Fruit fly (Drosophila melanogaster) whole organism, wandering third instar larva: Measurements from ENCODE around the gene CG7272.

Experiments
- Abd-B ChIP-seq: fragments of >200 bp; optimal IDR thresholded peaks from 2 replicates; lab custom pipeline; 2017; ENCODE audit warnings: missing biosample characterization, missing genetic modification characterization
- CrebA ChIP-seq: fragments of 200-800 bp; sonication (Bioruptor generic); optimal IDR thresholded peaks from 2 replicates; lab custom pipeline; 2016; ENCODE audit warnings: missing biosample characterization, mild to moderate bottlenecking, missing genetic modification characterization, borderline replicate concordance
- Dfd ChIP-seq: fragments of >200 bp; optimal IDR thresholded peaks from 2 replicates; lab custom pipeline; 2017; ENCODE audit warnings: missing biosample characterization, missing genetic modification characterization
- Dif ChIP-seq: fragments of 200-275, 200-300 bp; sonication (Bioruptor generic); optimal IDR thresholded peaks from 2 replicates; lab custom pipeline; 2018; ENCODE audit warnings: missing biosample characterization, missing genetic modification characterization; ENCODE audit not compliant: partially characterized antibody
- HLH106 ChIP-seq: fragments of 200-800 bp; optimal IDR thresholded peaks from 3 replicates; lab custom pipeline; 2019; ENCODE audit warnings: missing biosample characterization, mild to moderate bottlenecking, missing genetic modification characterization, moderate library complexity
- Hnf4 ChIP-seq: fragments of 200-800 bp; sonication (Bioruptor generic); optimal IDR thresholded peaks from 2 replicates; lab custom pipeline; 2016; ENCODE audit warnings: missing biosample characterization, mild to moderate bottlenecking, missing genetic modification characterization
- Jra ChIP-seq: sonication (Bioruptor generic); optimal IDR thresholded peaks from 2 replicates; lab custom pipeline; 2016; ENCODE audit warnings: missing biosample characterization, missing genetic modification characterization
- Mio ChIP-seq: sonication (Bioruptor generic); optimal IDR thresholded peaks from 2 replicates; lab custom pipeline; 2016; ENCODE audit warnings: missing biosample characterization, missing genetic modification characterization
- Myc ChIP-seq: fragments of >200 bp; optimal IDR thresholded peaks from 2 replicates; lab custom pipeline; 2017
- N ChIP-seq: fragments of >200 bp; optimal IDR thresholded peaks from 2 replicates; lab custom pipeline; 2018; ENCODE audit warnings: missing biosample characterization, missing external identifiers, missing genetic modification characterization
- OdsH ChIP-seq: fragments of 200-800 bp; sonication (Bioruptor generic); optimal IDR thresholded peaks from 2 replicates; lab custom pipeline; 2016; ENCODE audit warnings: missing biosample characterization, mild to moderate bottlenecking, missing genetic modification characterization
- Rel ChIP-seq, 2 experiments: fragments of 200-800 bp; sonication (Bioruptor generic) in 1 of 2; optimal IDR thresholded peaks; 2 replicates in 1 of 2; 3 replicates in 1 of 2; lab custom pipeline; 2016 to 2019; ENCODE audit warnings: mild to moderate bottlenecking in 2 of 2, missing biosample characterization in 2 of 2, missing genetic modification characterization in 2 of 2, moderate library complexity in 1 of 2
- Sp1 ChIP-seq: fragments of 200-800 bp; sonication (Bioruptor generic); optimal IDR thresholded peaks from 3 replicates; lab custom pipeline; 2019; ENCODE audit warnings: missing biosample characterization, mild to moderate bottlenecking, missing genetic modification characterization, moderate library complexity
- br ChIP-seq: fragments of 200-800 bp; sonication (Bioruptor generic); optimal IDR thresholded peaks from 2 replicates; lab custom pipeline; 2016; ENCODE audit warnings: missing biosample characterization, missing genetic modification characterization
- brk ChIP-seq: fragments of 200-800 bp; sonication (Bioruptor generic); optimal IDR thresholded peaks from 2 replicates; lab custom pipeline; 2016; ENCODE audit warnings: missing biosample characterization, mild to moderate bottlenecking, missing genetic modification characterization
- dl ChIP-seq, 2 experiments: fragments of 175-275, 200-275 bp in 1 of 2; fragments of 200-275 bp in 1 of 2; sonication (Bioruptor generic); optimal IDR thresholded peaks; lab custom pipeline; 2018; ENCODE audit warnings: mild to moderate bottlenecking in 2 of 2, missing biosample characterization in 2 of 2, missing genetic modification characterization in 2 of 2, moderate library complexity in 2 of 2; ENCODE audit not compliant: partially characterized antibody in 2 of 2, insufficient read depth in 1 of 2
- dmrt93B ChIP-seq: fragments of 200-800 bp; sonication (Bioruptor generic); optimal IDR thresholded peaks from 2 replicates; lab custom pipeline; 2018; ENCODE audit warnings: missing biosample characterization, mild to moderate bottlenecking, missing genetic modification characterization
- dsf ChIP-seq: sonication (Bioruptor generic); optimal IDR thresholded peaks from 2 replicates; lab custom pipeline; 2016; ENCODE audit warnings: missing biosample characterization, missing genetic modification characterization, borderline replicate concordance
- ey ChIP-seq: fragments of 200-800 bp; sonication (Bioruptor generic); optimal IDR thresholded peaks from 2 replicates; lab custom pipeline; 2016; ENCODE audit warnings: missing biosample characterization, missing genetic modification characterization
- fru ChIP-seq: fragments of 200-800 bp; sonication (Bioruptor generic); optimal IDR thresholded peaks from 3 replicates; lab custom pipeline; 2016; ENCODE audit warnings: missing biosample characterization, mild to moderate bottlenecking, missing genetic modification characterization
- jim ChIP-seq: fragments of 175-275, 200-325 bp; sonication (Bioruptor generic); optimal IDR thresholded peaks from 2 replicates; lab custom pipeline; 2016; ENCODE audit warnings: missing biosample characterization, mild to moderate bottlenecking, missing genetic modification characterization
- lola ChIP-seq: fragments of >200 bp; optimal IDR thresholded peaks from 2 replicates; lab custom pipeline; 2017; ENCODE audit warnings: missing biosample characterization, missing genetic modification characterization
- pan ChIP-seq: fragments of >200 bp; optimal IDR thresholded peaks from 2 replicates; lab custom pipeline; 2017
- psq ChIP-seq: fragments of 200-800 bp; sonication (Bioruptor generic); optimal IDR thresholded peaks from 3 replicates; lab custom pipeline; 2017; ENCODE audit warnings: missing biosample characterization, mild to moderate bottlenecking, missing genetic modification characterization, moderate library complexity
- rgr ChIP-seq: fragments of 200-800 bp; sonication (Bioruptor generic); optimal IDR thresholded peaks from 3 replicates; lab custom pipeline; 2016; ENCODE audit warnings: missing biosample characterization, mild to moderate bottlenecking, missing genetic modification characterization
- sage ChIP-seq: fragments of 200-800 bp; sonication (Bioruptor generic); optimal IDR thresholded peaks from 2 replicates; lab custom pipeline; 2016; ENCODE audit warnings: missing biosample characterization, mild to moderate bottlenecking, missing genetic modification characterization
- sv ChIP-seq: fragments of 200-800 bp; sonication (Bioruptor generic); optimal IDR thresholded peaks from 3 replicates; lab custom pipeline; 2016; ENCODE audit warnings: missing biosample characterization, missing genetic modification characterization
- tai ChIP-seq: sonication (Bioruptor generic); optimal IDR thresholded peaks from 2 replicates; lab custom pipeline; 2016; ENCODE audit warnings: missing biosample characterization, missing genetic modification characterization
- usp ChIP-seq: fragments of >200 bp; optimal IDR thresholded peaks from 2 replicates; lab custom pipeline; 2017; ENCODE audit warnings: missing biosample characterization, missing genetic modification characterization

CG7272 gene

DNA sequence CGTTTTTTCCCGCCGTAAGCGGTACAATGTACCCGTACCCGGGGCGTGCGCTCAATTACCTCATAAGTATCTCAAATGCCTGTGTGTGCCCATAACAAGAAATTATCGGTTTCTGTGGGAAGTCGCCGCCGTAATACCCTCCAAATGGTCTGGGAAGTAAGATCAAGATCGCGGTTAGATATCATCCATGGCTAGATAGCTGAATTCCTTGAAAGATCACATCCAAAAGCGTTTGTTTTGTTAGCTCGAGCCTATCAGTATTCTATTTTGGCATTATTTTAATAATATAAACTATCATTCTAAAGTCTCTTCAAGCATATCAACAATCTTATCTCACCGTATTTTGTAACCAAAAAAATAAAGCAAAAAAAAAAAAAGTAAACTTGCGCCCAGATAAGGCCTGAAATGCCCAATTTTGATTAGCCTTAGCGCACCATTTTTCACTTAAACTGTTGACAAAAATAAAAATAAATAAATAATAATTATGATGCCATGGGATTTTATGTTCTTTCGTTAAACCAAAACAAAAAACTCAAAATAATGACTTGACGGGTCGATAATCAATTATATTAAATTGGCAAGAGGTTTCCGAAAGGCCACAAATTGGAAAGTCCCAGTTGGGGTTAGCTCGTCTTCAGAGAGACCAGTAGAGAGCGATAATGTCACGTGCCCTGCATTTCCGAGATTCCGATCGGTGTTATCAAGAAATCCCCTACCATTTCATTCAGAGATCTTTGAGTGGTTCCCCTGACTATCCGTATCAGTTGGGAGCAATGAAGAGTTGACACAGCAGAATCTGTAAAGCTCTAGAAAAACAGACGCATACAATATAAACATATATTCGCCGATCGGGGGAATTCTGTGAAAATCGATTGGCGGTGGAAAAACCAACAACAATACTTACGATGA, 38.1 kb downstream of the CG7272 start:
- TF ChIP-seq pan: no peak
- no peak for TF ChIP-seq Rel (GFP tag; optimal IDR thresholded peaks at IDR 0.05; lab: Kevin White, UChicago)
- peak; percentile 95 for TF ChIP-seq Rel (tag; optimal IDR thresholded peaks at IDR 0.05; lab: Kevin White, UChicago)
- TF ChIP-seq fru (GFP tag; lab: Kevin White, UChicago): no peak
- TF ChIP-seq Jra (GFP tag; lab: Kevin White, UChicago): no peak
- TF ChIP-seq HLH106 (tag; lab: Kevin White, UChicago): no peak
- no peak for TF ChIP-seq CrebA (GFP tag; lab: Kevin White, UChicago)
- no peak for TF ChIP-seq sv
- TF ChIP-seq ey (GFP tag; lab: Kevin White, UChicago): no peak

DNA sequence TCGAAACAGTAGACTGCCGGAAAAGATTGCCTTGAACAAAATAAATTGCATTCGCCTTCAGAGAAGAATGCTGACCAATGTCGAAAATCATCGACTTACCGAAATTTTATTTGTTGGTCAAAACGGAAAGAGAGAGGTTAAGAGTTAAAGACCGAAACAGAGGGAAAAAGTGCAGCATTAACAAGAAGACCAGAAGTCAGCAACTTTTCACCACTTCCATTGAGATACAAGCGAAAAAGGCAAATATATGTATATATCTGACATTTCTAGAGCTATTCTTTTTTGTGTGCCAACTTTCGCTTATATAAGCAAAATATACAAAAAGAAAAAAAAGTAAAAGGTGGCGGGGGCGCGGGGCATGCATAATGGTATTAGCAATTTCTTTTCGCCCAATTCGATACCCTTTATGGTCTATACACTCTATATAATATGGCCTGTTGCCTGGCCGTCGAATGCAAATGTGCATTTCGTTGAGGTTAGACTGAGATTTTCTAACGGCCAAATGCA, 39.2 kb downstream of the CG7272 start:
- TF ChIP-seq rgr: no peak
- no peak for TF ChIP-seq sv
- no peak for TF ChIP-seq br (GFP tag; lab: Kevin White, UChicago)
- TF ChIP-seq brk (GFP tag; lab: Kevin White, UChicago): no peak
- TF ChIP-seq Myc: no peak
- TF ChIP-seq jim: no peak
- no peak for TF ChIP-seq psq (GFP tag; lab: Kevin White, UChicago)
- TF ChIP-seq N (GFP tag; lab: Kevin White, UChicago): no peak
- TF ChIP-seq Hnf4 (GFP tag; lab: Kevin White, UChicago): no peak

- TF ChIP-seq Mio (GFP tag; lab: Kevin White, UChicago): no peak
- TF ChIP-seq Dif (GFP tag; lab: Kevin White, UChicago): no peak
- no peak for TF ChIP-seq N (GFP tag; lab: Kevin White, UChicago)
- no peak for TF ChIP-seq lola
- TF ChIP-seq OdsH: no peak
- TF ChIP-seq sv: no peak
- TF ChIP-seq, all 38 proteins: peak for 0
Measured at dm6 chr3L:15540682-15541081, 39.9 kb downstream of the CG7272 start.

dm6 chr3L:15541281-15541680, 40.5 kb downstream of the CG7272 start:
- TF ChIP-seq dsf (no peak), pan (no peak), Abd-B (no peak), Sp1 (GFP tag; lab: Kevin White, UChicago) (no peak), ey (GFP tag; lab: Kevin White, UChicago) (no peak), OdsH (no peak), dl (GFP tag; optimal IDR thresholded peaks at IDR 0.05; lab: Kevin White, UChicago; ENCODE audit: insufficient read depth in 1 of 2, partially characterized antibody in 2 of 2) (no peak)

- no peak for TF ChIP-seq tai
- TF ChIP-seq rgr: no peak
- no peak for TF ChIP-seq HLH106 (tag; lab: Kevin White, UChicago)
- no peak for TF ChIP-seq N (GFP tag; lab: Kevin White, UChicago)
- TF ChIP-seq pan: no peak
- no peak for TF ChIP-seq Myc
- TF ChIP-seq brk (GFP tag; lab: Kevin White, UChicago): no peak
- TF ChIP-seq dmrt93B (GFP tag; lab: Kevin White, UChicago): no peak
- no peak for TF ChIP-seq lola
- no peak for TF ChIP-seq Dfd
Measured at dm6 chr3L:15543049-15543448, 42.3 kb downstream of the CG7272 start.

DNA sequence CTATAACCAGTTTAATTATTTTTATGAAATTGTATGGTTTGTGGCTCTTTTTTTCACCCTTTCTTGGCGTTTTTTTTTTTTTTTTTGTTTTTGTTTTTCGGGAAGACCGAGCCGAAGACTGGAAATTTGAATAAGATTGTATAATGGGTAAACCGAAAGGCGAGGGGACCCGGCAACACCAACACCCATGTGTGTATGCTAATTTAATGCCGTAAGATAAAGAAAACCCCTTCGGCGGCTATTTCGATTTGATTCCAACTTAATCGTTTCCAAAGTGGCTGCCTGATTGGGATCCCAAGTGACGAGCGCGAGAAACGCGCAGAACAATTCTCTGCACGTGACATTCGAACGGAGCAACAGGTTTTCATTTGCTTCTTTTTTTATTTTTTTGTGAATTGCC, 42.7 kb downstream of the CG7272 start:
- TF ChIP-seq Sp1 (GFP tag; lab: Kevin White, UChicago) (no peak), Jra (GFP tag; lab: Kevin White, UChicago) (no peak), sv (no peak), Dfd (no peak), fru (GFP tag; lab: Kevin White, UChicago) (no peak), Myc (no peak), usp (GFP tag; lab: Kevin White, UChicago) (no peak), OdsH (no peak), Dif (GFP tag; lab: Kevin White, UChicago) (no peak), lola (no peak), Rel (GFP tag; optimal IDR thresholded peaks at IDR 0.05; lab: Kevin White, UChicago) (no peak), Rel (tag; optimal IDR thresholded peaks at IDR 0.05; lab: Kevin White, UChicago) (no peak), pan (no peak), dl (GFP tag; optimal IDR thresholded peaks at IDR 0.05; lab: Kevin White, UChicago; ENCODE audit: insufficient read depth in 1 of 2, partially characterized antibody in 2 of 2) (no peak), sage (GFP tag; lab: Kevin White, UChicago) (no peak), N (GFP tag; lab: Kevin White, UChicago) (no peak), brk (GFP tag; lab: Kevin White, UChicago) (no peak), psq (GFP tag; lab: Kevin White, UChicago) (no peak), jim (no peak)
